Worm (Caenorhabditis elegans): Measurements from ENCODE around the gene M117.6.

M117.6 gene

DNA sequence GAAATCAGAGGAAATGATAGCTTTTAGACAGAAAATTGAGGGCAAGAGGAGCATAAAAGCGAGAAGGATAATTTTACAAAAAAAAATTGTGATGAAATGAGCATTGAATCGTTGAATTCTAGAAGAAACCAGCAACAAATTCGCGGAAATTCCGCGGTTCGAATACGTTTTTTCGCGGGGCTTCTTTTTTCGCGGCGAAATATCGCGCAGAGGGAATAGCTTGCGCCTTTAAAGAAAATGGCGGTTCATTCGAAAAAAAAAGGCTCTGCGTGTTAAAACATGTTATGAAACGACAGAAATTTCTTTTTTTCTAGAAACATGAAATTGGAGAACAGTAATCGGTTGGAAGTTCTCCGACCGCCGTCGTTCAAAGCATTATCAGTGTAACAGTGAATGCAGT lies 5.5 kb downstream of the M117.6 start (continued):
- TF ChIP-seq xbp-1 (tag; optimal IDR thresholded peaks at IDR 0.05) (peak; percentile 52), fkh-10 (GFP tag; optimal IDR thresholded peaks at IDR 0.05) (no peak), alr-1 (tag; optimal IDR thresholded peaks at IDR 0.05; ENCODE audit: borderline replicate concordance) (no peak), fos-1 (tag; optimal IDR thresholded peaks at IDR 0.05) (peak; percentile 10), vab-15 (tag; optimal IDR thresholded peaks at IDR 0.05) (no peak), lin-35 (GFP tag; optimal IDR thresholded peaks at IDR 0.05) (peak; percentile 90 to 93), ceh-88 (GFP tag; IDR thresholded peaks at IDR 0.05) (peak; percentile 21; the same call in 1 of the 2 replicates), ceh-63 (GFP tag; optimal IDR thresholded peaks at IDR 0.05) (no peak), pag-3 (tag; optimal IDR thresholded peaks at IDR 0.05; ENCODE audit: borderline replicate concordance, insufficient read depth) (no peak), nhr-20 (tag; optimal IDR thresholded peaks at IDR 0.05) (peak; percentile 31), egl-13 (tag; optimal IDR thresholded peaks at IDR 0.05) (no peak), efl-3 (GFP tag; optimal IDR thresholded peaks at IDR 0.05) (no peak), ama-1 (optimal IDR thresholded peaks at IDR 0.05) (no peak), sup-37 (GFP tag; optimal IDR thresholded peaks at IDR 0.05) (no peak), zip-4 (GFP tag; optimal IDR thresholded peaks at IDR 0.05) (no peak), lin-39 (tag; optimal IDR thresholded peaks at IDR 0.05) (no peak), efl-1 (optimal IDR thresholded peaks at IDR 0.05) (peak; percentile 79 to 89), efl-1 (GFP tag; optimal IDR thresholded peaks at IDR 0.05 in 1 of 2) (peak; percentile 90 to 98), rnt-1 (tag; optimal IDR thresholded peaks at IDR 0.05) (peak; percentile 59), fkh-8 (tag; optimal IDR thresholded peaks at IDR 0.05) (peak; percentile 21), pqm-1 (tag; optimal IDR thresholded peaks at IDR 0.05) (no peak), lin-14 (GFP tag; optimal IDR thresholded peaks at IDR 0.05) (no peak), nhr-77 (tag; optimal IDR thresholded peaks at IDR 0.05) (peak; percentile 1), blmp-1 (tag; optimal IDR thresholded peaks at IDR 0.05) (peak; percentile 17), nhr-71 (tag; optimal IDR thresholded peaks at IDR 0.05) (peak; percentile 48), aly-2 (tag; optimal IDR thresholded peaks at IDR 0.05) (no peak), Y116A8C.19 (tag; optimal IDR thresholded peaks at IDR 0.05; ENCODE audit: borderline replicate concordance) (no peak), ets-5 (GFP tag; IDR thresholded peaks at IDR 0.05) (no peak), nhr-84 (tag; optimal IDR thresholded peaks at IDR 0.05) (no peak), unc-86 (tag; optimal IDR thresholded peaks at IDR 0.05) (peak; percentile 15), unc-30 (tag; optimal IDR thresholded peaks at IDR 0.05) (no peak), ces-1 (GFP tag; optimal IDR thresholded peaks at IDR 0.05) (no peak), nhr-12 (tag; optimal IDR thresholded peaks at IDR 0.05) (no peak), grh-1 (GFP tag; IDR thresholded peaks at IDR 0.05) (no peak), irx-1 (tag; optimal IDR thresholded peaks at IDR 0.05) (no peak), isw-1 (GFP tag; IDR thresholded peaks at IDR 0.05) (peak; percentile 46; the same call in 1 of the 2 replicates), hpl-2 (GFP tag; optimal IDR thresholded peaks at IDR 0.05) (no peak), unc-62 (GFP tag; optimal IDR thresholded peaks at IDR 0.05) (no peak), aha-1 (tag; optimal IDR thresholded peaks at IDR 0.05) (no peak), unc-130 (tag; optimal IDR thresholded peaks at IDR 0.05) (no peak), F16B12.6 (tag; optimal IDR thresholded peaks at IDR 0.05) (peak; percentile 3), nhr-11 (tag; optimal IDR thresholded peaks at IDR 0.05) (no peak), lsy-2 (tag; optimal IDR thresholded peaks at IDR 0.05) (peak; percentile 44 to 80), elt-3 (tag; optimal IDR thresholded peaks at IDR 0.05) (peak in 1 of 6 experiments; percentile 36), nhr-85 (tag) (peak; percentile 47), dsc-1 (tag; optimal IDR thresholded peaks at IDR 0.05) (peak; percentile 23), ztf-11 (tag; optimal IDR thresholded peaks at IDR 0.05) (no peak), fkh-4 (tag; optimal IDR thresholded peaks at IDR 0.05; ENCODE audit: borderline replicate concordance) (no peak), tbx-2 (tag; optimal IDR thresholded peaks at IDR 0.05) (no peak), snu-23 (GFP tag; optimal IDR thresholded peaks at IDR 0.05) (peak; percentile 57), C16A3.4 (tag; optimal IDR thresholded peaks at IDR 0.05) (peak; percentile 49), skn-1 (tag; optimal IDR thresholded peaks at IDR 0.05) (peak; percentile 51), sptf-1 (tag; optimal IDR thresholded peaks at IDR 0.05) (no peak), lin-13 (GFP tag; optimal IDR thresholded peaks at IDR 0.05) (peak; percentile 48)
